Worm (Caenorhabditis elegans): ENCODE results near the gene col-40.

DNA sequence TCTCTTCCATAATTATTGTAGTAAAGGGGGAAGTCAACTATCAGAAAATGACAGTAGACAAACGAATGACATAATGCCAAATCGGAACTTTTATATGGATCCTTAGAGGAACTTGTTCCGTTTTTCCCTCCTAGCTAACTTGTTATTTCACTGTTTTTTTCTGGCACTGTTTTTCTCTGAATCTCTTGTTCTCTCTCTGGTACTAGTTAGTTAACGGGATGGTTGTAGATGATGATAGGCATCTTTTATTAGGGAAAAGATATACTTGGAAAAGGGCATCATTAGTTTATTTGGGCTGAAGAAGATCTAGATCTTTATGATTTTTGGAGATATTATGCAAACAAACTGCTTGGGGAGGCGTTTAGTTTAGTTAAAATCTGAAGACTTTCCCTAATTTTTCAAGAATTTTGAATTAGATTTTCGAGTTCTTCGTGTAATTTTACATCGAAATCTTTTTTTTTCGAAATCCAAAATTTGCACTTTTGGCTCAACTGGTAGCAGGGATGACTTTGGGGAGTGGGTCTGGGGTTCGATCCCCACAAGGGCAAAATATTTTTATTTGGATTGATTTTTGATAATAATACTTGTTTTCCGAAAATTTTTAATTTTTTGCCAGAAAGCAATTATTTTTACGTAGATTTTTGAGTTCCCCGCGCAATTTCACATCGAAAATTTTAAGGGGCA lies at the start of gene col-40:
- TF ChIP-seq nhr-12 (tag; optimal IDR thresholded peaks at IDR 0.05) (no peak), lir-3 (tag; optimal IDR thresholded peaks at IDR 0.05; ENCODE audit: poor library complexity) (no peak), ceh-82 (tag; optimal IDR thresholded peaks at IDR 0.05) (no peak), dpl-1 (GFP tag; optimal IDR thresholded peaks at IDR 0.05) (no peak), swsn-7 (tag; optimal IDR thresholded peaks at IDR 0.05) (no peak), irx-1 (tag; optimal IDR thresholded peaks at IDR 0.05) (no peak), lin-15B (tag; optimal IDR thresholded peaks at IDR 0.05) (no peak), lin-14 (GFP tag; optimal IDR thresholded peaks at IDR 0.05) (no peak), ceh-63 (GFP tag; optimal IDR thresholded peaks at IDR 0.05) (no peak), ztf-11 (tag; optimal IDR thresholded peaks at IDR 0.05) (no peak), elt-2 (tag; optimal IDR thresholded peaks at IDR 0.05) (no peak), nhr-90 (tag; optimal IDR thresholded peaks at IDR 0.05; ENCODE audit: poor library complexity) (no peak), nhr-76 (tag; optimal IDR thresholded peaks at IDR 0.05) (no peak)
